Fruit fly (Drosophila melanogaster): ENCODE results near the gene amx.

The amx gene

DNA sequence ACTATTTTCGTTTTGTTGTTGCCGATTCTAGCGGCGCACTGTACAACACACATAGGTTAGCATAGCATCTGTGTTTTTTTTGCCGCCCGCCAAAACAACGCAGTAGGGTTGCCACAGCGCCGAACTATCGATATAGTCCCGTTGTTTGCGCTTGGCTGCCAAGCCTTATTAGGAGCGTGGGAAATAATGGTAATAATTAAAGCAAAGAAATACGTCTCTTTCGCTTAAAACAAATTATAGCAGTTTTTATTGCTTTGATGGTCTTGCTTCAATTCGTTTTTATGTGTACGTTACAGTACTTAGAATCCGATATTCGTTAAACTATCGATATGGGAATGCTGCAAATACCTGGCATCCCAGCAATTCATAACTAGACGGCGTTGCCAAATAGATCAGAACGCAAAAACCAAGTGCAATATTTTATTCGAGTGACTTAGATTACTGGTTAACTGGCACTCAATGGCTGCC, 3.7 kb downstream of the amx start, which contains the start of the genes mxc and Larp7 (continued):
- TF ChIP-seq CG8359 (GFP tag; optimal IDR thresholded peaks at IDR 0.05; ENCODE audit: borderline replicate concordance) (no peak), stc (GFP tag; IDR thresholded peaks at IDR 0.05) (peak; percentile 16; the same call in 1 of the 2 replicates), grn (GFP tag; optimal IDR thresholded peaks at IDR 0.05) (no peak), MBD-R2 (GFP tag; IDR thresholded peaks at IDR 0.05) (peak; percentile 80), Lim3 (GFP tag; IDR thresholded peaks at IDR 0.05) (no peak), CoRest (tag; optimal IDR thresholded peaks at IDR 0.05) (peak; percentile 79), Drgx (GFP tag; IDR thresholded peaks at IDR 0.05) (no peak), CG31388 (GFP tag; optimal IDR thresholded peaks at IDR 0.05) (no peak), pros (GFP tag; optimal IDR thresholded peaks at IDR 0.05) (no peak), nau (GFP tag; optimal IDR thresholded peaks at IDR 0.05) (no peak), rib (GFP tag; IDR thresholded peaks at IDR 0.05) (peak; percentile 38; the same call in 1 of the 2 replicates), CG15601 (tag; optimal IDR thresholded peaks at IDR 0.05) (no peak), CG7963 (GFP tag; IDR thresholded peaks at IDR 0.05; ENCODE audit: partially characterized antibody) (no peak), toy (GFP tag; IDR thresholded peaks at IDR 0.05) (no peak), Fer3 (tag; optimal IDR thresholded peaks at IDR 0.05) (no peak), NC2α (GFP tag; optimal IDR thresholded peaks at IDR 0.05) (no peak), HLH54F (GFP tag; optimal IDR thresholded peaks at IDR 0.05) (peak; percentile 79), CG17186 (GFP tag; optimal IDR thresholded peaks at IDR 0.05) (peak; percentile 83), CG1832 (GFP tag; optimal IDR thresholded peaks at IDR 0.05) (no peak), Dp (GFP tag; optimal IDR thresholded peaks at IDR 0.05) (peak; percentile 68), CG8765 (GFP tag; IDR thresholded peaks at IDR 0.05) (no peak), hbn (GFP tag; IDR thresholded peaks at IDR 0.05; ENCODE audit: partially characterized antibody) (peak; percentile 86), Opbp (GFP tag; IDR thresholded peaks at IDR 0.05; ENCODE audit: partially characterized antibody) (peak; percentile 71; the same call in 2 of the 3 replicates), Oli (tag; optimal IDR thresholded peaks at IDR 0.05) (peak; percentile 44), CG3847 (GFP tag; IDR thresholded peaks at IDR 0.05) (peak; percentile 85), hkb (optimal IDR thresholded peaks at IDR 0.05) (peak; percentile 84), hkb (GFP tag; IDR thresholded peaks at IDR 0.05) (no peak; the same call in 1 of the 2 replicates), Dfd (GFP tag; optimal IDR thresholded peaks at IDR 0.05) (no peak), Fer1 (GFP tag; optimal IDR thresholded peaks at IDR 0.05) (no peak), E2f1 (GFP tag; IDR thresholded peaks at IDR 0.05) (peak; percentile 72), CG1233 (GFP tag; optimal IDR thresholded peaks at IDR 0.05) (no peak), H2.0 (GFP tag; IDR thresholded peaks at IDR 0.05) (no peak), Xbp1 (GFP tag; optimal IDR thresholded peaks at IDR 0.05) (peak; percentile 69), Dbx (GFP tag; IDR thresholded peaks at IDR 0.05) (peak; percentile 58; the same call in 1 of the 3 replicates), CG10274 (GFP tag; optimal IDR thresholded peaks at IDR 0.05) (no peak), oc (tag; optimal IDR thresholded peaks at IDR 0.05) (no peak), Dll (GFP tag; IDR thresholded peaks at IDR 0.05; ENCODE audit: partially characterized antibody) (peak; percentile 93), Mad (GFP tag; optimal IDR thresholded peaks at IDR 0.05) (peak; percentile 47), CG11696 (GFP tag; IDR thresholded peaks at IDR 0.05) (no peak), Lhr (GFP tag; optimal IDR thresholded peaks at IDR 0.05) (peak; percentile 25), insv (GFP tag; optimal IDR thresholded peaks at IDR 0.05) (peak in 1 of 2 experiments; percentile 63), mirr (GFP tag; optimal IDR thresholded peaks at IDR 0.05) (no peak), CG10267 (tag; optimal IDR thresholded peaks at IDR 0.05) (peak; percentile 80), CG12219 (GFP tag; optimal IDR thresholded peaks at IDR 0.05) (no peak), CG31224 (GFP tag; IDR thresholded peaks at IDR 0.05) (0 out of 2 replicates have a peak, but pooled peaks have one; percentile 26), croc (GFP tag; conservative IDR thresholded peaks at IDR 0.05) (no peak; the same call in 2 of the 3 replicates), CG12071 (GFP tag; optimal IDR thresholded peaks at IDR 0.05) (no peak), CG15073 (GFP tag; optimal IDR thresholded peaks at IDR 0.05) (no peak), CG1024 (GFP tag; IDR thresholded peaks at IDR 0.05) (no peak), Xrp1 (GFP tag; IDR thresholded peaks at IDR 0.05) (no peak; the same call in 1 of the 2 replicates), CG7372 (GFP tag; IDR thresholded peaks at IDR 0.05) (peak; percentile 46; the same call in 1 of the 2 replicates)

All from whole organism, embryonic.